Worm (Caenorhabditis elegans) whole organism, L4 larva: ENCODE measurements around the gene hlh-4.

Experiments
- D1046.2 ChIP-seq: fragments of 200-800 bp; sonication (Bioruptor generic); IDR thresholded peaks from 2 replicates; pipeline ENCODE4 v1.3.6; 2022; ENCODE audit warnings: missing genetic modification characterization, missing compliant biosample characterization
- R02D3.7 ChIP-seq: fragments of 150-350 bp; sonication (generic microtip); optimal IDR thresholded peaks from 3 replicates; lab custom pipeline; 2014; ENCODE audit warnings: missing biosample characterization, missing genetic modification characterization
- Y105C5A.15 ChIP-seq: fragments of 200-800 bp; sonication (Bioruptor generic); IDR thresholded peaks from 2 replicates; pipeline ENCODE4 v1.3.6; 2022; ENCODE audit warnings: missing genetic modification characterization, missing compliant biosample characterization
- ZK337.2 ChIP-seq: fragments of 200-800 bp; sonication (Bioruptor generic); IDR thresholded peaks from 2 replicates; pipeline ENCODE4 v1.3.6; 2022; ENCODE audit warnings: missing genetic modification reagents, missing genetic modification characterization, missing compliant biosample characterization
- ZK546.5 ChIP-seq, 2 experiments: sonication (generic microtip); optimal IDR thresholded peaks; 2 replicates each; lab custom pipeline; 2017; ENCODE audit warnings: missing biosample characterization in 2 of 2, missing genetic modification characterization in 2 of 2
- aha-1 ChIP-seq: fragments of 150-350 bp; peaks from one replicate; lab custom pipeline; 2014; ENCODE audit warnings: missing biosample characterization, missing genetic modification characterization
- ama-1 ChIP-seq: fragments of 150-350 bp; optimal IDR thresholded peaks from 2 replicates; lab custom pipeline; 2014; ENCODE audit warnings: inconsistent platforms, mixed read lengths
- arid-1 ChIP-seq: fragments of 200-800 bp; sonication (Bioruptor generic); conservative IDR thresholded peaks from 2 replicates; pipeline ENCODE4 v1.3.6; 2022; ENCODE audit warnings: missing genetic modification reagents, missing genetic modification characterization, missing compliant biosample characterization
- ceh-28 ChIP-seq: fragments of 150-350 bp; optimal IDR thresholded peaks from 2 replicates; lab custom pipeline; 2014; ENCODE audit warnings: missing biosample characterization, missing genetic modification reagents, missing genetic modification characterization
- ceh-62 ChIP-seq: sonication (generic microtip); optimal IDR thresholded peaks from 2 replicates; lab custom pipeline; 2017; ENCODE audit warnings: missing biosample characterization, missing genetic modification characterization
- ceh-82 ChIP-seq: sonication (generic microtip); optimal IDR thresholded peaks from 2 replicates; lab custom pipeline; 2017; ENCODE audit warnings: missing biosample characterization, missing genetic modification characterization
- dmd-6 ChIP-seq: fragments of 200-800 bp; sonication (Bioruptor generic); IDR thresholded peaks from 2 replicates; pipeline ENCODE4 v1.3.6; 2022; ENCODE audit warnings: missing genetic modification reagents, missing genetic modification characterization, missing compliant biosample characterization
- dmd-8 ChIP-seq: fragments of 200-800 bp; sonication (Bioruptor generic); IDR thresholded peaks from 2 replicates; pipeline ENCODE4 v1.3.6; 2022; ENCODE audit warnings: missing genetic modification characterization, missing compliant biosample characterization
- dmd-9 ChIP-seq: fragments of 200-800 bp; sonication (Bioruptor generic); IDR thresholded peaks from 2 replicates; pipeline ENCODE4 v1.3.6; 2022; ENCODE audit warnings: missing genetic modification reagents, missing genetic modification characterization, missing compliant biosample characterization
- dpl-1 ChIP-seq: fragments of 150-350 bp; optimal IDR thresholded peaks from 2 replicates; lab custom pipeline; 2014; ENCODE audit warnings: missing biosample characterization, missing genetic modification reagents, missing genetic modification characterization
- duxl-1 ChIP-seq: sonication (generic microtip); optimal IDR thresholded peaks from 2 replicates; lab custom pipeline; 2016; ENCODE audit warnings: mild to moderate bottlenecking, missing genetic modification characterization, moderate library complexity, missing compliant biosample characterization; ENCODE audit not compliant: poor library complexity
- dve-1 ChIP-seq: sonication (generic microtip); optimal IDR thresholded peaks from 2 replicates; lab custom pipeline; 2017; ENCODE audit warnings: antibody characterized with exemption, mild to moderate bottlenecking, missing genetic modification characterization, missing compliant biosample characterization; ENCODE audit not compliant: insufficient read depth
- egl-43 ChIP-seq: fragments of 200-800 bp; sonication (Bioruptor generic); IDR thresholded peaks from 2 replicates; pipeline ENCODE4 v1.3.6; 2022; ENCODE audit warnings: missing genetic modification reagents, missing genetic modification characterization, missing compliant biosample characterization
- hlh-11 ChIP-seq: fragments of 200-800 bp; sonication (Bioruptor generic); optimal IDR thresholded peaks from 2 replicates; lab custom pipeline; 2018; ENCODE audit warnings: mild to moderate bottlenecking, missing genetic modification characterization, missing compliant biosample characterization
- hlh-30 ChIP-seq: sonication (generic microtip); optimal IDR thresholded peaks from 2 replicates; lab custom pipeline; 2017; ENCODE audit warnings: antibody characterized with exemption, mild to moderate bottlenecking, missing genetic modification characterization, missing compliant biosample characterization; ENCODE audit not compliant: insufficient read depth
- hmg-1.1 ChIP-seq: fragments of 200-800 bp; sonication (Bioruptor generic); IDR thresholded peaks from 2 replicates; pipeline ENCODE4 v1.3.6; 2022; ENCODE audit warnings: missing genetic modification reagents, missing genetic modification characterization, missing compliant biosample characterization
- lim-7 ChIP-seq: fragments of 200-800 bp; sonication (Bioruptor generic); IDR thresholded peaks from 2 replicates; pipeline ENCODE4 v1.3.6; 2022; ENCODE audit warnings: missing genetic modification characterization, missing compliant biosample characterization
- lin-13 ChIP-seq: fragments of 150-350 bp; optimal IDR thresholded peaks from 2 replicates; lab custom pipeline; 2014; ENCODE audit warnings: missing biosample characterization, missing genetic modification reagents, missing genetic modification characterization
- lin-38 ChIP-seq: fragments of 200-800 bp; sonication (Bioruptor generic); IDR thresholded peaks from 2 replicates; pipeline ENCODE4 v1.3.6; 2022; ENCODE audit warnings: missing genetic modification reagents, missing genetic modification characterization, missing compliant biosample characterization
- lsy-2 ChIP-seq, 2 experiments: fragments of 150-350 bp in 1 of 2; sonication (generic microtip) in 1 of 2; optimal IDR thresholded peaks; 2 replicates each; lab custom pipeline; 2014 to 2017; ENCODE audit warnings: missing biosample characterization in 2 of 2, missing genetic modification characterization in 2 of 2
- mes-2 ChIP-seq: sonication (generic microtip); optimal IDR thresholded peaks from 2 replicates; lab custom pipeline; 2016; ENCODE audit warnings: missing genotype, mild to moderate bottlenecking, missing genetic modification characterization, missing compliant biosample characterization; ENCODE audit not compliant: poor library complexity, severe bottlenecking
- mxl-3 ChIP-seq: fragments of 200-800 bp; sonication (Bioruptor generic); optimal IDR thresholded peaks from 2 replicates; lab custom pipeline; 2018; ENCODE audit warnings: mild to moderate bottlenecking, missing genetic modification characterization, missing compliant biosample characterization
- nhr-111 ChIP-seq: fragments of 200-800 bp; sonication (Bioruptor generic); optimal IDR thresholded peaks from 2 replicates; lab custom pipeline; 2018; ENCODE audit warnings: mild to moderate bottlenecking, missing genetic modification characterization, missing compliant biosample characterization
- nhr-237 ChIP-seq: sonication (generic microtip); optimal IDR thresholded peaks from 2 replicates; lab custom pipeline; 2017; ENCODE audit warnings: missing biosample characterization, missing genetic modification characterization
- nhr-28 ChIP-seq: fragments of 150-350 bp; optimal IDR thresholded peaks from 2 replicates; lab custom pipeline; 2014; ENCODE audit warnings: missing biosample characterization, missing genetic modification characterization
- nhr-42 ChIP-seq: fragments of 200-800 bp; sonication (Bioruptor generic); IDR thresholded peaks from 2 replicates; pipeline ENCODE4 v1.3.6; 2022; ENCODE audit warnings: missing genetic modification characterization, missing compliant biosample characterization
- nhr-77 ChIP-seq: fragments of 150-350 bp; optimal IDR thresholded peaks from 2 replicates; lab custom pipeline; 2014; ENCODE audit warnings: missing biosample characterization, missing genetic modification characterization
- sdz-12 ChIP-seq: fragments of 200-800 bp; sonication (Bioruptor generic); optimal IDR thresholded peaks from 2 replicates; lab custom pipeline; 2018; ENCODE audit warnings: mild to moderate bottlenecking, missing genetic modification characterization, missing compliant biosample characterization
- set-16 ChIP-seq: fragments of 200-800 bp; sonication (Bioruptor generic); IDR thresholded peaks from 2 replicates; pipeline ENCODE4 v1.3.6; 2022; ENCODE audit warnings: missing genetic modification reagents, missing genetic modification characterization, missing compliant biosample characterization
- tra-1 ChIP-seq: fragments of 200-800 bp; sonication (Bioruptor generic); IDR thresholded peaks from 2 replicates; pipeline ENCODE4 v1.3.6; 2022; ENCODE audit warnings: missing genetic modification reagents, missing genetic modification characterization, missing compliant biosample characterization
- unc-130 ChIP-seq: sonication (generic microtip); optimal IDR thresholded peaks from 2 replicates; lab custom pipeline; 2016; ENCODE audit warnings: missing genetic modification reagents, missing genetic modification characterization, missing compliant biosample characterization
- unc-62 ChIP-seq, 3 experiments: fragments of 150-350 bp in 1 of 3; sonication (generic microtip); optimal IDR thresholded peaks in 2 of 3; peaks in 1 of 3; 1 replicate in 1 of 3; 2 replicates in 2 of 3; lab custom pipeline; 2014 to 2017; ENCODE audit warnings: missing biosample characterization in 3 of 3, missing genetic modification characterization in 3 of 3, missing genetic modification reagents in 3 of 3, missing genotype in 1 of 3
- zfp-2 ChIP-seq: sonication (generic microtip); optimal IDR thresholded peaks from 2 replicates; lab custom pipeline; 2016; ENCODE audit warnings: mild to moderate bottlenecking, missing genetic modification characterization, missing compliant biosample characterization
- ztf-11 ChIP-seq: fragments of 150-350 bp; optimal IDR thresholded peaks from 2 replicates; lab custom pipeline; 2014; ENCODE audit warnings: missing biosample characterization, missing genetic modification characterization

hlh-4 gene

ce11 chrIII:9776323-9776722 is 37.5 kb upstream of the hlh-4 start, which contains the start of gene usp-46 (continued):
- TF ChIP-seq ZK337.2 (no peak), mes-2 (tag; lab: Kevin White, UChicago) (peak; percentile 22), ztf-11 (no peak)

- TF ChIP-seq dpl-1 (GFP tag; lab: Kevin White, UChicago) (peak; percentile 54), unc-130 (peak; percentile 38), sdz-12 (GFP tag; lab: Kevin White, UChicago) (no peak), lin-38 (GFP tag; lab: Robert Waterston, UW) (peak; percentile 82), mes-2 (tag; lab: Kevin White, UChicago) (peak; percentile 73), aha-1 (peak; percentile 79), ZK337.2 (no peak)
- TF ChIP-seq, all 104 proteins: peak for 5
Observed at ce11 chrIII:9775916-9776315, 37.1 kb upstream of the hlh-4 start.

ce11 chrIII:9772394-9772793 is 33.5 kb upstream of the hlh-4 start:
- TF ChIP-seq D1046.2 (0 out of 2 replicates have a peak, but pooled peaks have one; percentile 50), lin-38 (GFP tag; lab: Robert Waterston, UW) (0 out of 2 replicates have a peak, but pooled peaks have one; percentile 27), mxl-3 (GFP tag; lab: Kevin White, UChicago) (no peak), unc-62 (GFP tag; optimal IDR thresholded peaks at IDR 0.05 in 1 of 2; lab: Kevin White, UChicago) (peak in 1 of 2 experiments; percentile 25), unc-62 (tag; optimal IDR thresholded peaks at IDR 0.05; lab: Kevin White, UChicago) (no peak)

DNA sequence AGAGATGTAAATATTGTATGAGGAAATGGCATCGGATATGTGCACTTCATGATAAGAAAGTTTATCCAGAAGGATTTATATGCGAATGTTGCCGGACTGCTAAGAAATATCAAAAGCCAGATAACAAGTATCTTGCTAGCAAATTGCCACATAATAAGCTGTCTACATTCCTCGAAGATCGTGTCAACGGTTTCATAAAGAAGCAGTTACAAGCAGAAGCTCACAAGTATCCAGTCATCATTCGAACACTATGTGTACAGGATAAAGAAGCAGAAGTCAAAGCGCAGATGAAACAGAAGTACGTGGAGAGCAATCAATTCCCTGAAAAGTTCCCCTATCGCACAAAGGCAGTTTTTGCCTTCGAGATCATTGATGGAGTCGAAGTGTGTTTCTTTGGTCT is 31.7 kb upstream of the hlh-4 start:
- TF ChIP-seq dmd-8 (GFP tag; lab: Robert Waterston, UW) (no peak), unc-62 (GFP tag; optimal IDR thresholded peaks at IDR 0.05 in 1 of 2; lab: Kevin White, UChicago) (peak in 1 of 2 experiments; percentile 97), unc-62 (tag; optimal IDR thresholded peaks at IDR 0.05; lab: Kevin White, UChicago) (no peak)

DNA sequence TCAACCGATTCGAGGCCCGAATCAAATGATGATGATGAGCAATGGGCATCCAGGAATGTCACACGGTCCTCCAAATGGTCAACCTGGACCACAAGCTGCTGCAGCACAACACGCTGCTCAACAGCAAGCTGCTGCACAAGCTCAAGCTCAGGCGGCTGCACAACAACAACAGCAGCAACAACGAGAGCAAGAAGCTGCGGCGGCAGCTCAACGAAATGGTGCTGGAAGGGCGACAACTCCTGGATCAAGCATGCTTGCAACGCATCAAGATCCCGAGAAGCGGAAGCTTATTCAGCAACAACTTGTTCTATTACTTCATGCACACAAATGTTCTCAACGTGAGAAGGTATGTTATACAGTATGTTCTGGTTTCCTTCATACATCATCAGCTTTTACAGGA is 29.2 kb upstream of the hlh-4 start:
- TF ChIP-seq tra-1 (no peak), lin-13 (GFP tag; lab: Kevin White, UChicago) (no peak), ZK546.5 (tag; optimal IDR thresholded peaks at IDR 0.05; lab: Kevin White, UChicago) (no peak), zfp-2 (tag; lab: Kevin White, UChicago) (no peak), dmd-9 (GFP tag; lab: Robert Waterston, UW) (0 out of 2 replicates have a peak, but pooled peaks have one; percentile 55), nhr-111 (no peak), unc-62 (GFP tag; optimal IDR thresholded peaks at IDR 0.05 in 1 of 2; lab: Kevin White, UChicago) (peak in 1 of 2 experiments; percentile 17), unc-62 (tag; optimal IDR thresholded peaks at IDR 0.05; lab: Kevin White, UChicago) (no peak), nhr-77 (no peak), nhr-42 (GFP tag; lab: Robert Waterston, UW) (no peak), ceh-62 (tag; lab: Kevin White, UChicago) (no peak), Y105C5A.15 (GFP tag; lab: Robert Waterston, UW) (no peak), ama-1 (lab: Kevin White, UChicago) (no peak), R02D3.7 (no peak), set-16 (GFP tag; lab: Robert Waterston, UW) (peak; percentile 69), nhr-237 (tag; lab: Kevin White, UChicago) (no peak), lim-7 (GFP tag; lab: Robert Waterston, UW) (0 out of 2 replicates have a peak, but pooled peaks have one; percentile 14)

DNA sequence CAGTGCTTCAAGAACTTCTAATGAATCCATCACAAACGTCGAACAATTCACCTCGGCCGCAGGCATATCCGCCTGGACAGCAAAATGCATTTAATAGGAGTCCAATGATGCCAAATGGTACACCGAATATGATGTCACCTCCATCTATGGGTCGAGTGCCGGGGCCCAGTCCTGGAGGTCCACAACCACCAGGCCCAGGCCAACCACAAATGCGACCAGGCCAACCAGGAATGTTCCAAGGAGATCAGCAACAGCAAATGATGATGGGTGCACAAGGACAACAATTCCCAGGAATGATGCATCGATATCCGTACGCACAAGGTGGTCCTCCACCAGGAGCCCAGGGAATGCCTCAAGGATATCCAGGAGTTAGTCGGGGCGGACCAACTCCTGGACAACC is 28.2 kb upstream of the hlh-4 start:
- TF ChIP-seq aha-1 (peak; percentile 50), unc-62 (GFP tag; optimal IDR thresholded peaks at IDR 0.05 in 1 of 2; lab: Kevin White, UChicago) (peak in 1 of 2 experiments; percentile 57), unc-62 (tag; optimal IDR thresholded peaks at IDR 0.05; lab: Kevin White, UChicago) (no peak), zfp-2 (tag; lab: Kevin White, UChicago) (no peak)

- peak; percentile 11 for TF ChIP-seq ceh-28 (tag; lab: Kevin White, UChicago)
- peak; percentile 11 for TF ChIP-seq duxl-1
- no peak for TF ChIP-seq egl-43 (GFP tag; lab: Robert Waterston, UW)
- peak; percentile 97 for TF ChIP-seq aha-1
- TF ChIP-seq hmg-1.1, result peak; percentile 39; the same call in 1 of the 2 replicates
- TF ChIP-seq ceh-82, result no peak
- TF ChIP-seq nhr-28, result peak; percentile 20
- TF ChIP-seq dmd-6 (GFP tag; lab: Robert Waterston, UW), result 0 out of 2 replicates have a peak, but pooled peaks have one; percentile 11
- peak; percentile 8 for TF ChIP-seq hlh-30 (tag; lab: Kevin White, UChicago)
- TF ChIP-seq arid-1 (GFP tag; lab: Robert Waterston, UW), result no peak
- TF ChIP-seq dve-1 (tag; lab: Kevin White, UChicago), result peak; percentile 33
- peak; percentile 4 to 70 for TF ChIP-seq lsy-2 (tag; optimal IDR thresholded peaks at IDR 0.05; lab: Kevin White, UChicago)
- peak; percentile 1 for TF ChIP-seq hlh-11 (tag; lab: Kevin White, UChicago)
Observed at ce11 chrIII:9766175-9766574, 27.3 kb upstream of the hlh-4 start, which contains the start of gene cbp-1. TSS of gene cbp-1 (plus strand) at chrIII:9766509.
